In the genomic region with DNA sequence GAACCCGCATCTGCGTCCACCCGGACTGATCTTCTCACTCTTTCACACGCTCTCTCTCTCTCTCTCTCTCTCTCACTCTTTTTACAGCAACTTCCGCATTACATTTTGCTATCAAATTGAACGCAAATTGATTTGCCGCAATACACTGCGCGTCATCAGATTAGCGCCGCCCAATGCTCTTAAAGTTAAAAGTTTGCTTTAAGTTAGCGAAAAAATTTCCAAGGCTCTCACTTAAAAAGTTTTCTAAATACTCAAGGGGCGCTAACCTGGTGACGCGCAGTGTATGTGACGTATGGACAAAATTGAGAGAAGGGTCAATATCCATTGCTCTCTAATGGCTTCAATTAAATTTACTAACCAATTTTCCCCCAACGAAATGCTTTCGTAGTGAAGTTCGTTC, we compare ENCODE assay signal across 5 fruit fly cellular contexts.
TF ChIP-seq lines count a peak whose summit lies in the region.

No protein-coding gene starts in this region.

- TF ChIP-seq CTCF in whole organism, embryonic (GFP tag; optimal IDR thresholded peaks at IDR 0.05; lab: Kevin White, UChicago) = peak; percentile 49

TF ChIP-seq in whole organism, adult, 20 proteins besides CTCF, POLR2A, EP300 and RAD21 (continues in another document):
- TF ChIP-seq Mnt (GFP tag; optimal IDR thresholded peaks at IDR 0.05; lab: Kevin White, UChicago) (no peak), pad (GFP tag; optimal IDR thresholded peaks at IDR 0.05; lab: Kevin White, UChicago) (no peak), cic (GFP tag; optimal IDR thresholded peaks at IDR 0.05; lab: Kevin White, UChicago) (no peak), cnc (optimal IDR thresholded peaks at IDR 0.05; lab: Kevin White, UChicago) (no peak), CG5204 (GFP tag; optimal IDR thresholded peaks at IDR 0.05; lab: Kevin White, UChicago) (peak; percentile 10), ovo (GFP tag; optimal IDR thresholded peaks at IDR 0.05; lab: Kevin White, UChicago) (no peak), Hr96 (GFP tag; optimal IDR thresholded peaks at IDR 0.05; lab: Kevin White, UChicago) (no peak), CG7045 (GFP tag; optimal IDR thresholded peaks at IDR 0.05; lab: Kevin White, UChicago) (no peak), CG11617 (GFP tag; optimal IDR thresholded peaks at IDR 0.05; lab: Kevin White, UChicago) (no peak), CG33017 (tag; optimal IDR thresholded peaks at IDR 0.05; lab: Kevin White, UChicago) (peak; percentile 34), CG7101 (tag; optimal IDR thresholded peaks at IDR 0.05; lab: Kevin White, UChicago) (peak; percentile 61), CG14711 (tag; optimal IDR thresholded peaks at IDR 0.05; lab: Kevin White, UChicago) (peak; percentile 37), CG1620 (GFP tag; optimal IDR thresholded peaks at IDR 0.05; lab: Kevin White, UChicago) (no peak), Clk (GFP tag; optimal IDR thresholded peaks at IDR 0.05; lab: Kevin White, UChicago) (no peak), CG12768 (GFP tag; optimal IDR thresholded peaks at IDR 0.05; lab: Kevin White, UChicago) (no peak), kay (GFP tag; lab: Kevin White, UChicago; ENCODE audit: borderline replicate concordance) (peak; percentile 20), bab1 (GFP tag; optimal IDR thresholded peaks at IDR 0.05; lab: Kevin White, UChicago) (peak; percentile 76), Crg-1 (GFP tag; optimal IDR thresholded peaks at IDR 0.05; lab: Kevin White, UChicago) (no peak)

TF ChIP-seq in whole organism, embryonic, 481 proteins besides CTCF, POLR2A, EP300 and RAD21 (continues in another document):
- peak; percentile 79 for TF ChIP-seq CG13296 (GFP tag; optimal IDR thresholded peaks at IDR 0.05; lab: Kevin White, UChicago)
- peak; percentile 86 for TF ChIP-seq CG12071 (GFP tag; optimal IDR thresholded peaks at IDR 0.05; lab: Kevin White, UChicago)
- TF ChIP-seq CG9817 (tag; optimal IDR thresholded peaks at IDR 0.05; lab: Kevin White, UChicago) = peak; percentile 89
- peak; percentile 40 for TF ChIP-seq Adf1 (GFP tag; IDR thresholded peaks at IDR 0.05; lab: Robert Waterston, UW)
- TF ChIP-seq CG8924 (tag; optimal IDR thresholded peaks at IDR 0.05; lab: Kevin White, UChicago) = peak; percentile 86
- no peak for TF ChIP-seq CG9797 (GFP tag; optimal IDR thresholded peaks at IDR 0.05; lab: Kevin White, UChicago)
- TF ChIP-seq Hr3 (GFP tag; optimal IDR thresholded peaks at IDR 0.05; lab: Kevin White, UChicago) = peak; percentile 81
- peak; percentile 91 for TF ChIP-seq NfI (GFP tag; optimal IDR thresholded peaks at IDR 0.05; lab: Kevin White, UChicago)
- TF ChIP-seq slp2 (GFP tag; optimal IDR thresholded peaks at IDR 0.05; lab: Kevin White, UChicago) = peak; percentile 81
- TF ChIP-seq prd (optimal IDR thresholded peaks at IDR 0.05; lab: Kevin White, UChicago) = no peak
- peak; percentile 87 for TF ChIP-seq prd (GFP tag; IDR thresholded peaks at IDR 0.05; lab: Robert Waterston, UW)
- TF ChIP-seq CG4854 (GFP tag; optimal IDR thresholded peaks at IDR 0.05; lab: Kevin White, UChicago) = peak; percentile 71
- peak; percentile 82 for TF ChIP-seq sens-2 (GFP tag; IDR thresholded peaks at IDR 0.05; lab: Robert Waterston, UW)
- peak; percentile 70 for TF ChIP-seq Spps (tag; optimal IDR thresholded peaks at IDR 0.05; lab: Kevin White, UChicago)
- TF ChIP-seq unc-4 (GFP tag; IDR thresholded peaks at IDR 0.05; lab: Robert Waterston, UW; ENCODE audit: partially characterized antibody) = no peak
- 0 out of 2 replicates have a peak, but pooled peaks have one; percentile 19 for TF ChIP-seq CG11085 (GFP tag; IDR thresholded peaks at IDR 0.05; lab: Robert Waterston, UW)
- peak; percentile 58 for TF ChIP-seq CG13123 (GFP tag; optimal IDR thresholded peaks at IDR 0.05; lab: Kevin White, UChicago)

TF ChIP-seq in whole organism, prepupa, 60 proteins besides CTCF, POLR2A, EP300 and RAD21 (continues in another document):
- TF ChIP-seq fd59A (GFP tag; optimal IDR thresholded peaks at IDR 0.05; lab: Kevin White, UChicago) (no peak), esn (GFP tag; optimal IDR thresholded peaks at IDR 0.05; lab: Kevin White, UChicago) (peak; percentile 78), dac (GFP tag; optimal IDR thresholded peaks at IDR 0.05; lab: Kevin White, UChicago) (peak; percentile 29), net (GFP tag; optimal IDR thresholded peaks at IDR 0.05; lab: Kevin White, UChicago) (peak; percentile 63), Eip93F (GFP tag; optimal IDR thresholded peaks at IDR 0.05; lab: Kevin White, UChicago) (peak; percentile 53), topi (GFP tag; optimal IDR thresholded peaks at IDR 0.05; lab: Kevin White, UChicago) (peak; percentile 77), CG6792 (GFP tag; optimal IDR thresholded peaks at IDR 0.05; lab: Kevin White, UChicago) (peak; percentile 69), ss (GFP tag; optimal IDR thresholded peaks at IDR 0.05; lab: Kevin White, UChicago) (no peak), CG32006 (GFP tag; optimal IDR thresholded peaks at IDR 0.05; lab: Kevin White, UChicago) (peak; percentile 69), pdm3 (GFP tag; optimal IDR thresholded peaks at IDR 0.05; lab: Kevin White, UChicago) (peak; percentile 73), CG10631 (GFP tag; optimal IDR thresholded peaks at IDR 0.05; lab: Kevin White, UChicago) (peak; percentile 60), CG6276 (GFP tag; optimal IDR thresholded peaks at IDR 0.05; lab: Kevin White, UChicago) (peak; percentile 55), lz (GFP tag; optimal IDR thresholded peaks at IDR 0.05; lab: Kevin White, UChicago) (peak; percentile 74), CG7368 (GFP tag; optimal IDR thresholded peaks at IDR 0.05; lab: Kevin White, UChicago) (peak; percentile 65), CG31627 (GFP tag; optimal IDR thresholded peaks at IDR 0.05; lab: Kevin White, UChicago) (peak; percentile 79), CG1621 (tag; optimal IDR thresholded peaks at IDR 0.05; lab: Kevin White, UChicago) (peak; percentile 39), fd85E (GFP tag; optimal IDR thresholded peaks at IDR 0.05; lab: Kevin White, UChicago) (no peak), CG4318 (GFP tag; optimal IDR thresholded peaks at IDR 0.05; lab: Kevin White, UChicago) (peak; percentile 26)

TF ChIP-seq in whole organism, pupa, 21 proteins besides CTCF, POLR2A, EP300 and RAD21 (continues in another document):
- TF ChIP-seq CG9948 (tag; optimal IDR thresholded peaks at IDR 0.05; lab: Kevin White, UChicago) (peak; percentile 41), CG8159 (tag; optimal IDR thresholded peaks at IDR 0.05; lab: Kevin White, UChicago) (peak; percentile 56), EcR (GFP tag; optimal IDR thresholded peaks at IDR 0.05; lab: Kevin White, UChicago) (no peak), CG4496 (GFP tag; IDR thresholded peaks at IDR 0.05; lab: Robert Waterston, UW) (peak; percentile 48), CG15710 (tag; optimal IDR thresholded peaks at IDR 0.05; lab: Kevin White, UChicago) (peak; percentile 56), fd96Ca (GFP tag; IDR thresholded peaks at IDR 0.05; lab: Robert Waterston, UW) (peak; percentile 70; the same call in 2 of the 3 replicates), gl (tag; optimal IDR thresholded peaks at IDR 0.05; lab: Kevin White, UChicago) (no peak), CG34367 (tag; optimal IDR thresholded peaks at IDR 0.05; lab: Kevin White, UChicago) (peak; percentile 43), CG8301 (tag; optimal IDR thresholded peaks at IDR 0.05; lab: Kevin White, UChicago) (peak; percentile 62), Snoo (tag; optimal IDR thresholded peaks at IDR 0.05; lab: Kevin White, UChicago) (peak; percentile 69), CG17806 (tag; optimal IDR thresholded peaks at IDR 0.05; lab: Kevin White, UChicago) (peak; percentile 58), CG13204 (GFP tag; optimal IDR thresholded peaks at IDR 0.05; lab: Kevin White, UChicago) (no peak), CG14655 (GFP tag; optimal IDR thresholded peaks at IDR 0.05; lab: Kevin White, UChicago) (peak; percentile 73), Ets98B (GFP tag; IDR thresholded peaks at IDR 0.05; lab: Robert Waterston, UW) (peak; percentile 65), Pif1A (GFP tag; optimal IDR thresholded peaks at IDR 0.05; lab: Kevin White, UChicago) (peak; percentile 71), D1 (tag; optimal IDR thresholded peaks at IDR 0.05; lab: Kevin White, UChicago) (no peak), Pif1B (GFP tag; optimal IDR thresholded peaks at IDR 0.05; lab: Kevin White, UChicago) (peak; percentile 52), CG12605 (GFP tag; IDR thresholded peaks at IDR 0.05; lab: Robert Waterston, UW) (no peak), rn (GFP tag; IDR thresholded peaks at IDR 0.05; lab: Robert Waterston, UW) (no peak), CG32121 (GFP tag; IDR thresholded peaks at IDR 0.05; lab: Robert Waterston, UW) (peak; percentile 65)

TF ChIP-seq in whole organism, wandering third instar larva, 38 proteins besides CTCF, POLR2A, EP300 and RAD21 (continues in another document):
- TF ChIP-seq Jra (GFP tag; optimal IDR thresholded peaks at IDR 0.05; lab: Kevin White, UChicago) = no peak
- no peak for TF ChIP-seq Myc (optimal IDR thresholded peaks at IDR 0.05; lab: Kevin White, UChicago)
- TF ChIP-seq ey (GFP tag; optimal IDR thresholded peaks at IDR 0.05; lab: Kevin White, UChicago) = peak; percentile 57
- TF ChIP-seq br (GFP tag; optimal IDR thresholded peaks at IDR 0.05; lab: Kevin White, UChicago) = peak; percentile 45
- TF ChIP-seq CG32264 (GFP tag; optimal IDR thresholded peaks at IDR 0.05; lab: Kevin White, UChicago) = no peak
- TF ChIP-seq rgr (GFP tag; optimal IDR thresholded peaks at IDR 0.05; lab: Kevin White, UChicago) = peak; percentile 57
- TF ChIP-seq Hr83 (GFP tag; optimal IDR thresholded peaks at IDR 0.05; lab: Kevin White, UChicago; ENCODE audit: poor library complexity, severe bottlenecking) = no peak
- peak; percentile 26 for TF ChIP-seq Hnf4 (GFP tag; optimal IDR thresholded peaks at IDR 0.05; lab: Kevin White, UChicago)
- no peak for TF ChIP-seq dsf (GFP tag; optimal IDR thresholded peaks at IDR 0.05; lab: Kevin White, UChicago; ENCODE audit: borderline replicate concordance)
- TF ChIP-seq foxo (GFP tag; optimal IDR thresholded peaks at IDR 0.05; lab: Kevin White, UChicago) = peak in 1 of 2 experiments; percentile 56
- no peak for TF ChIP-seq pan (optimal IDR thresholded peaks at IDR 0.05; lab: Kevin White, UChicago)
- no peak for TF ChIP-seq Dfd (GFP tag; optimal IDR thresholded peaks at IDR 0.05; lab: Kevin White, UChicago)
- no peak for TF ChIP-seq usp (GFP tag; optimal IDR thresholded peaks at IDR 0.05; lab: Kevin White, UChicago)
- peak; percentile 47 for TF ChIP-seq psq (GFP tag; optimal IDR thresholded peaks at IDR 0.05; lab: Kevin White, UChicago)
- no peak for TF ChIP-seq Abd-B (GFP tag; optimal IDR thresholded peaks at IDR 0.05; lab: Kevin White, UChicago)
- peak; percentile 61 for TF ChIP-seq Sp1 (GFP tag; optimal IDR thresholded peaks at IDR 0.05; lab: Kevin White, UChicago)
- peak; percentile 71 for TF ChIP-seq sv (GFP tag; optimal IDR thresholded peaks at IDR 0.05; lab: Kevin White, UChicago)
- TF ChIP-seq woc (GFP tag; optimal IDR thresholded peaks at IDR 0.05; lab: Kevin White, UChicago) = peak; percentile 38
- no peak for TF ChIP-seq GATAd (GFP tag; optimal IDR thresholded peaks at IDR 0.05; lab: Kevin White, UChicago)
- no peak for TF ChIP-seq jim (GFP tag; optimal IDR thresholded peaks at IDR 0.05; lab: Kevin White, UChicago)
- no peak for TF ChIP-seq CG9705 (GFP tag; optimal IDR thresholded peaks at IDR 0.05; lab: Kevin White, UChicago)
- TF ChIP-seq Mio (GFP tag; optimal IDR thresholded peaks at IDR 0.05; lab: Kevin White, UChicago) = no peak
- peak; percentile 56 for TF ChIP-seq HLH106 (tag; optimal IDR thresholded peaks at IDR 0.05; lab: Kevin White, UChicago)
